Worm (Caenorhabditis elegans) whole organism, L3 larva: Measurements from ENCODE around the gene ZC250.4.
A peak's percentile ranks its signal among the peaks of the same experiment; 100 is the strongest.

Experiments used
- R02D3.7 ChIP-seq: fragments of 150-350 bp; optimal IDR thresholded peaks from 2 replicates; lab custom pipeline; 2014; ENCODE audit warnings: missing biosample characterization, missing genetic modification characterization
- ZK546.5 ChIP-seq: sonication (generic microtip); optimal IDR thresholded peaks from 2 replicates; lab custom pipeline; 2017; ENCODE audit warnings: missing biosample characterization, missing genetic modification characterization
- ama-1 ChIP-seq: fragments of 150-350 bp; optimal IDR thresholded peaks from 2 replicates; lab custom pipeline; 2018
- ceh-16 ChIP-seq: sonication (generic microtip); optimal IDR thresholded peaks from 2 replicates; lab custom pipeline; 2017; ENCODE audit warnings: missing biosample characterization, missing genetic modification characterization
- ceh-28 ChIP-seq: fragments of 150-350 bp; optimal IDR thresholded peaks from 2 replicates; lab custom pipeline; 2014; ENCODE audit warnings: missing biosample characterization, missing genetic modification reagents, missing genetic modification characterization
- ceh-82 ChIP-seq: fragments of 150-350 bp; optimal IDR thresholded peaks from 2 replicates; lab custom pipeline; 2014; ENCODE audit warnings: missing biosample characterization, missing genetic modification characterization
- ceh-9 ChIP-seq: sonication (generic microtip); optimal IDR thresholded peaks from 2 replicates; lab custom pipeline; 2018; ENCODE audit warnings: missing biosample characterization, missing genetic modification characterization
- daf-12 ChIP-seq: fragments of 150-350 bp; optimal IDR thresholded peaks from 2 replicates; lab custom pipeline; 2014; ENCODE audit warnings: missing biosample characterization, missing genetic modification reagents, missing genetic modification characterization
- egl-27 ChIP-seq: sonication (generic microtip); optimal IDR thresholded peaks from 4 replicates; lab custom pipeline; 2017; ENCODE audit warnings: missing biosample characterization, missing genetic modification reagents, missing genetic modification characterization
- egl-5 ChIP-seq: fragments of 150-350 bp; optimal IDR thresholded peaks from 2 replicates; lab custom pipeline; 2017; ENCODE audit warnings: missing biosample characterization, missing genetic modification reagents, missing genetic modification characterization, inconsistent platforms
- elt-1 ChIP-seq: fragments of 150-350 bp; optimal IDR thresholded peaks from 2 replicates; lab custom pipeline; 2014; ENCODE audit warnings: missing biosample characterization, missing genetic modification characterization
- elt-2 ChIP-seq: sonication (generic microtip); optimal IDR thresholded peaks from 2 replicates; lab custom pipeline; 2016; ENCODE audit warnings: missing genetic modification reagents, mild to moderate bottlenecking, missing genetic modification characterization, missing compliant biosample characterization
- elt-3 ChIP-seq, 3 experiments: fragments of 150-350 bp in 1 of 3; sonication (generic microtip) in 2 of 3; optimal IDR thresholded peaks; 2 replicates in 2 of 3; 4 replicates in 1 of 3; lab custom pipeline; 2014 to 2017; ENCODE audit warnings: missing biosample characterization in 3 of 3, missing genetic modification characterization in 3 of 3
- eor-1 ChIP-seq, 2 experiments: fragments of 150-350 bp; optimal IDR thresholded peaks; 2 replicates each; lab custom pipeline; 2014 to 2018; ENCODE audit warnings: missing biosample characterization in 2 of 2, missing genetic modification characterization in 2 of 2
- fos-1 ChIP-seq: fragments of 150-350 bp; optimal IDR thresholded peaks from 2 replicates; lab custom pipeline; 2014; ENCODE audit warnings: missing biosample characterization, missing genetic modification characterization
- hmg-11 ChIP-seq: sonication (generic microtip); optimal IDR thresholded peaks from 2 replicates; lab custom pipeline; 2016; ENCODE audit warnings: missing genetic modification characterization, missing compliant biosample characterization
- jun-1 ChIP-seq: fragments of 150-350 bp; optimal IDR thresholded peaks from 2 replicates; lab custom pipeline; 2014; ENCODE audit warnings: missing biosample characterization, missing genetic modification reagents, missing genetic modification characterization
- lin-15B ChIP-seq: fragments of 150-350 bp; optimal IDR thresholded peaks from 2 replicates; lab custom pipeline; 2014; ENCODE audit warnings: missing biosample characterization, missing genetic modification characterization
- lin-39 ChIP-seq: fragments of 150-350 bp; optimal IDR thresholded peaks from 2 replicates; lab custom pipeline; 2018; ENCODE audit warnings: missing biosample characterization, missing genetic modification reagents, missing genetic modification characterization
- lsy-12 ChIP-seq: sonication (generic microtip); optimal IDR thresholded peaks from 2 replicates; lab custom pipeline; 2016; ENCODE audit warnings: mild to moderate bottlenecking, missing genetic modification characterization, missing compliant biosample characterization
- mdl-1 ChIP-seq: fragments of 150-350 bp; optimal IDR thresholded peaks from 2 replicates; lab custom pipeline; 2014; ENCODE audit warnings: missing biosample characterization, missing genetic modification characterization
- mml-1 ChIP-seq: fragments of 150-350 bp; sonication (generic microtip); optimal IDR thresholded peaks from 3 replicates; lab custom pipeline; 2014; ENCODE audit warnings: missing biosample characterization, missing genetic modification characterization
- nfya-1 ChIP-seq: sonication (generic microtip); optimal IDR thresholded peaks from 2 replicates; lab custom pipeline; 2017; ENCODE audit warnings: missing genetic modification characterization, mild to moderate bottlenecking, missing compliant biosample characterization, antibody characterized with exemption, moderate library complexity; ENCODE audit not compliant: insufficient read depth
- nhr-11 ChIP-seq: fragments of 150-350 bp; optimal IDR thresholded peaks from 2 replicates; lab custom pipeline; 2014; ENCODE audit warnings: missing biosample characterization, missing genetic modification characterization
- nhr-12 ChIP-seq: fragments of 150-350 bp; optimal IDR thresholded peaks from 2 replicates; lab custom pipeline; 2014; ENCODE audit warnings: missing biosample characterization, missing genetic modification characterization
- nhr-23 ChIP-seq: fragments of 150-350 bp; optimal IDR thresholded peaks from 2 replicates; lab custom pipeline; 2014; ENCODE audit warnings: missing biosample characterization, missing genetic modification reagents, missing genetic modification characterization
- nhr-237 ChIP-seq: fragments of 150-350 bp; optimal IDR thresholded peaks from 2 replicates; lab custom pipeline; 2014; ENCODE audit warnings: missing biosample characterization, missing genetic modification characterization
- nhr-25 ChIP-seq: sonication (generic microtip); optimal IDR thresholded peaks from 2 replicates; lab custom pipeline; 2017; ENCODE audit warnings: missing biosample characterization, missing genetic modification characterization
- nhr-28 ChIP-seq: fragments of 150-350 bp; optimal IDR thresholded peaks from 2 replicates; lab custom pipeline; 2014; ENCODE audit warnings: missing biosample characterization, missing genetic modification characterization
- nhr-43 ChIP-seq: sonication (generic microtip); optimal IDR thresholded peaks from 2 replicates; lab custom pipeline; 2016; ENCODE audit warnings: mild to moderate bottlenecking, missing genetic modification characterization, missing compliant biosample characterization; ENCODE audit not compliant: poor library complexity, severe bottlenecking
- nhr-76 ChIP-seq: fragments of 150-350 bp; sonication (generic microtip); optimal IDR thresholded peaks from 5 replicates; lab custom pipeline; 2014; ENCODE audit warnings: missing biosample characterization, missing genetic modification characterization
- nhr-77 ChIP-seq: fragments of 150-350 bp; optimal IDR thresholded peaks from 2 replicates; lab custom pipeline; 2014; ENCODE audit warnings: missing biosample characterization, missing genetic modification characterization
- pha-4 ChIP-seq: fragments of 150-350 bp; optimal IDR thresholded peaks from 2 replicates; lab custom pipeline; 2014; ENCODE audit warnings: missing biosample characterization, missing genetic modification reagents, missing genetic modification characterization
- pqm-1 ChIP-seq: fragments of 150-350 bp; optimal IDR thresholded peaks from 2 replicates; lab custom pipeline; 2017; ENCODE audit warnings: missing biosample characterization, missing genetic modification characterization, inconsistent platforms
- sea-2 ChIP-seq: fragments of 150-350 bp; sonication (generic microtip); optimal IDR thresholded peaks from 4 replicates; lab custom pipeline; 2014; ENCODE audit warnings: missing biosample characterization, missing genetic modification reagents, missing genetic modification characterization
- skn-1 ChIP-seq: fragments of 150-350 bp; optimal IDR thresholded peaks from 2 replicates; lab custom pipeline; 2014; ENCODE audit warnings: missing biosample characterization, missing genetic modification characterization
- snpc-4 ChIP-seq: fragments of 150-350 bp; optimal IDR thresholded peaks from 2 replicates; lab custom pipeline; 2014; ENCODE audit warnings: missing biosample characterization, missing genetic modification characterization
- tbx-2 ChIP-seq: sonication (generic microtip); optimal IDR thresholded peaks from 2 replicates; lab custom pipeline; 2016; ENCODE audit warnings: mild to moderate bottlenecking, missing genetic modification characterization, missing compliant biosample characterization
- unc-39 ChIP-seq: sonication (generic microtip); optimal IDR thresholded peaks from 4 replicates; lab custom pipeline; 2017; ENCODE audit warnings: missing biosample characterization, missing genetic modification characterization
- unc-62 ChIP-seq: fragments of 150-350 bp; sonication (generic microtip); optimal IDR thresholded peaks from 4 replicates; lab custom pipeline; 2014; ENCODE audit warnings: missing biosample characterization, missing genetic modification reagents, missing genetic modification characterization
- zag-1 ChIP-seq: fragments of 150-350 bp; optimal IDR thresholded peaks from 2 replicates; lab custom pipeline; 2014; ENCODE audit warnings: missing biosample characterization, missing genetic modification characterization
- ztf-11 ChIP-seq: fragments of 150-350 bp; optimal IDR thresholded peaks from 2 replicates; lab custom pipeline; 2014; ENCODE audit warnings: missing biosample characterization, missing genetic modification characterization

The ZC250.4 gene

ce11 chrV:5822968-5823367 lies 10.0 kb upstream of the ZC250.4 start:
- TF ChIP-seq lin-15B (tag; lab: Kevin White, UChicago) (no peak), ceh-82 (tag; lab: Kevin White, UChicago) (no peak), elt-3 (tag; optimal IDR thresholded peaks at IDR 0.05; lab: Kevin White, UChicago) (peak; percentile 64 to 95 (median 88)), hmg-11 (no peak), daf-12 (tag; lab: Kevin White, UChicago) (no peak), sea-2 (GFP tag; lab: Kevin White, UChicago) (no peak), elt-2 (tag; lab: Kevin White, UChicago) (peak; percentile 64), lsy-12 (no peak), lin-39 (tag; lab: Kevin White, UChicago) (no peak), elt-1 (tag; lab: Kevin White, UChicago) (no peak), unc-39 (tag; lab: Kevin White, UChicago) (no peak), jun-1 (no peak), ceh-9 (tag; lab: Kevin White, UChicago) (no peak), nhr-76 (tag; lab: Kevin White, UChicago) (no peak), eor-1 (tag; optimal IDR thresholded peaks at IDR 0.05; lab: Kevin White, UChicago) (no peak), pqm-1 (peak; percentile 56), nhr-23 (tag; lab: Kevin White, UChicago) (peak; percentile 96), ceh-16 (tag; lab: Kevin White, UChicago) (no peak), mdl-1 (tag; lab: Kevin White, UChicago) (no peak), nhr-25 (tag; lab: Kevin White, UChicago) (peak; percentile 76), ztf-11 (tag; lab: Kevin White, UChicago) (no peak), tbx-2 (tag; lab: Kevin White, UChicago) (no peak), nhr-43 (tag; lab: Kevin White, UChicago) (peak; percentile 88), nfya-1 (peak; percentile 35), unc-62 (GFP tag; lab: Kevin White, UChicago) (peak; percentile 52), R02D3.7 (tag; lab: Kevin White, UChicago) (peak; percentile 9), pha-4 (tag; lab: Kevin White, UChicago) (no peak), nhr-12 (tag; lab: Kevin White, UChicago) (no peak), ceh-28 (peak; percentile 59), ama-1 (no peak), nhr-237 (tag; lab: Kevin White, UChicago) (no peak), egl-27 (peak; percentile 61), fos-1 (tag; lab: Kevin White, UChicago) (peak; percentile 46)

ce11 chrV:5821451-5822143 lies 8.7 kb upstream of the ZC250.4 start:
- peak; percentile 28 for TF ChIP-seq ceh-28
- TF ChIP-seq pqm-1: peak; percentile 89
- no peak for TF ChIP-seq elt-1 (tag; lab: Kevin White, UChicago)
- no peak for TF ChIP-seq snpc-4 (tag; lab: Kevin White, UChicago)
- no peak for TF ChIP-seq lin-39 (tag; lab: Kevin White, UChicago)
- TF ChIP-seq lsy-12: no peak
- TF ChIP-seq ztf-11 (tag; lab: Kevin White, UChicago): no peak
- no peak for TF ChIP-seq egl-27
- TF ChIP-seq nhr-25 (tag; lab: Kevin White, UChicago): peak; percentile 73
- TF ChIP-seq nhr-11: no peak
- no peak for TF ChIP-seq nfya-1
- no peak for TF ChIP-seq jun-1
- no peak for TF ChIP-seq nhr-28
- no peak for TF ChIP-seq nhr-76 (tag; lab: Kevin White, UChicago)
- no peak for TF ChIP-seq ceh-82 (tag; lab: Kevin White, UChicago)
- no peak for TF ChIP-seq nhr-77
- TF ChIP-seq unc-39 (tag; lab: Kevin White, UChicago): no peak
- TF ChIP-seq mml-1 (tag; lab: Kevin White, UChicago): no peak
- no peak for TF ChIP-seq fos-1 (tag; lab: Kevin White, UChicago)
- TF ChIP-seq zag-1 (tag; lab: Kevin White, UChicago): no peak
- TF ChIP-seq skn-1: no peak
- TF ChIP-seq hmg-11: no peak
- TF ChIP-seq sea-2 (GFP tag; lab: Kevin White, UChicago): no peak
- TF ChIP-seq ZK546.5: no peak
- peak; percentile 92 for TF ChIP-seq elt-2 (tag; lab: Kevin White, UChicago)
- TF ChIP-seq egl-5: no peak
- TF ChIP-seq ceh-9 (tag; lab: Kevin White, UChicago): no peak
- peak; percentile 67 for TF ChIP-seq nhr-23 (tag; lab: Kevin White, UChicago)
